Worm (Caenorhabditis elegans): ENCODE results near the gene T26G10.5.

- TF ChIP-seq ztf-23 (GFP tag; IDR thresholded peaks at IDR 0.05) (no peak), ref-1 (GFP tag; conservative IDR thresholded peaks at IDR 0.05) (no peak), cog-1 (tag; optimal IDR thresholded peaks at IDR 0.05) (no peak), klf-2 (GFP tag; conservative IDR thresholded peaks at IDR 0.05) (no peak), flt-1 (GFP tag; IDR thresholded peaks at IDR 0.05) (no peak), med-1 (GFP tag; optimal IDR thresholded peaks at IDR 0.05; ENCODE audit: insufficient read depth) (no peak), tab-1 (GFP tag; IDR thresholded peaks at IDR 0.05) (no peak), ztf-29 (GFP tag; IDR thresholded peaks at IDR 0.05) (no peak), T22C8.4 (GFP tag; IDR thresholded peaks at IDR 0.05) (no peak)
These were observed 40.7 kb downstream of the T26G10.5 start, which contains the start of gene C38C10.3 for ce11 chrIII:9385543-9385942.

Measured in whole organism, midembryonic.